Fruit fly (Drosophila melanogaster) whole organism, embryonic: ENCODE data around the gene Acp36DE.

Experiments
- Antp ChIP-seq: fragments of 200-800 bp; sonication (Bioruptor generic); optimal IDR thresholded peaks from 3 replicates; lab custom pipeline; 2016; ENCODE audit warnings: missing biosample characterization, missing genetic modification characterization
- Bgb ChIP-seq: fragments of 200-800 bp; sonication (Bioruptor generic); IDR thresholded peaks from 2 replicates; pipeline ENCODE4 v1.3.6; 2022; ENCODE audit warnings: missing biosample characterization, missing genetic modification characterization; ENCODE audit not compliant: partially characterized antibody
- CG11560 ChIP-seq: fragments of 200-800 bp; sonication (Bioruptor generic); IDR thresholded peaks from 3 replicates; pipeline ENCODE4 v1.3.6; 2022; ENCODE audit warnings: missing biosample characterization, missing genetic modification characterization
- CG12071 ChIP-seq: fragments of 200-800 bp; sonication (Bioruptor generic); optimal IDR thresholded peaks from 3 replicates; lab custom pipeline; 2018; ENCODE audit warnings: missing biosample characterization, mild to moderate bottlenecking, missing genetic modification characterization
- CG13296 ChIP-seq: fragments of 200-800 bp; sonication (Bioruptor generic); optimal IDR thresholded peaks from 3 replicates; lab custom pipeline; 2018; ENCODE audit warnings: missing biosample characterization, mild to moderate bottlenecking, missing genetic modification characterization
- CG13624 ChIP-seq: fragments of 200-800 bp; sonication (Bioruptor generic); optimal IDR thresholded peaks from 2 replicates; lab custom pipeline; 2016; ENCODE audit warnings: missing biosample characterization, missing genetic modification characterization
- CG13894 ChIP-seq: fragments of 200-800 bp; sonication (Bioruptor generic); optimal IDR thresholded peaks from 3 replicates; lab custom pipeline; 2018; ENCODE audit warnings: missing biosample characterization, mild to moderate bottlenecking, missing genetic modification characterization, moderate library complexity
- CG14050 ChIP-seq: fragments of 200-800 bp; sonication (Bioruptor generic); IDR thresholded peaks from 3 replicates; pipeline ENCODE4 v1.3.6; 2022; ENCODE audit warnings: missing biosample characterization, missing genetic modification characterization
- CG15011 ChIP-seq: fragments of 200-800 bp; sonication (Bioruptor generic); optimal IDR thresholded peaks from 3 replicates; lab custom pipeline; 2018; ENCODE audit warnings: missing biosample characterization, mild to moderate bottlenecking, missing genetic modification characterization
- CG18764 ChIP-seq: fragments of 200-800 bp; sonication (Bioruptor generic); optimal IDR thresholded peaks from 3 replicates; lab custom pipeline; 2016; ENCODE audit warnings: missing biosample characterization, missing genetic modification characterization
- CG3281 ChIP-seq: fragments of 200-800 bp; sonication (Bioruptor generic); optimal IDR thresholded peaks from 3 replicates; lab custom pipeline; 2017; ENCODE audit warnings: missing biosample characterization, mild to moderate bottlenecking, missing genetic modification characterization
- CG33557 ChIP-seq: fragments of 200-800 bp; sonication (Bioruptor generic); optimal IDR thresholded peaks from 2 replicates; lab custom pipeline; 2019; ENCODE audit warnings: missing biosample characterization, mild to moderate bottlenecking, missing genetic modification characterization, moderate library complexity
- CG42726 ChIP-seq: fragments of 200-800 bp; sonication (Bioruptor generic); IDR thresholded peaks from 2 replicates; pipeline ENCODE4 v1.3.6; 2022; ENCODE audit warnings: missing biosample characterization, missing genetic modification characterization; ENCODE audit not compliant: partially characterized antibody
- CG6813 ChIP-seq: fragments of 200-800 bp; sonication (Bioruptor generic); optimal IDR thresholded peaks from 2 replicates; lab custom pipeline; 2017; ENCODE audit warnings: missing biosample characterization, missing genetic modification characterization, mild to moderate bottlenecking, moderate library complexity, missing genetic modification reagents
- CG7839 ChIP-seq: fragments of 200-800 bp; sonication (Bioruptor generic); optimal IDR thresholded peaks from 3 replicates; lab custom pipeline; 2018; ENCODE audit warnings: missing biosample characterization, mild to moderate bottlenecking, missing genetic modification characterization, moderate library complexity
- CG8089 ChIP-seq: fragments of 200-800 bp; sonication (Bioruptor generic); optimal IDR thresholded peaks from 3 replicates; lab custom pipeline; 2016; ENCODE audit warnings: missing biosample characterization, missing genetic modification characterization
- CG8924 ChIP-seq: fragments of 200-800 bp; optimal IDR thresholded peaks from 3 replicates; lab custom pipeline; 2019; ENCODE audit warnings: missing biosample characterization, mild to moderate bottlenecking, missing genetic modification characterization, moderate library complexity
- CG9437 ChIP-seq: fragments of 200-800 bp; sonication (Bioruptor generic); optimal IDR thresholded peaks from 2 replicates; lab custom pipeline; 2018; ENCODE audit warnings: missing biosample characterization, mild to moderate bottlenecking, missing genetic modification characterization
- CG9817 ChIP-seq: fragments of 200-800 bp; sonication (Bioruptor generic); optimal IDR thresholded peaks from 2 replicates; lab custom pipeline; 2018; ENCODE audit warnings: missing biosample characterization, mild to moderate bottlenecking, missing genetic modification characterization, moderate library complexity
- D ChIP-seq, 2 experiments: fragments of 200-800 bp in 1 of 2; fragments of >200 bp in 1 of 2; sonication (Bioruptor generic) in 1 of 2; optimal IDR thresholded peaks; 2 replicates in 1 of 2; 3 replicates in 1 of 2; lab custom pipeline; 2017; ENCODE audit warnings: mild to moderate bottlenecking in 1 of 2, missing biosample characterization in 1 of 2, missing genetic modification characterization in 1 of 2, missing genetic modification reagents in 1 of 2
- Dbx ChIP-seq: fragments of 200-800 bp; sonication (Bioruptor generic); IDR thresholded peaks from 3 replicates; pipeline ENCODE4 v1.3.6; 2022; ENCODE audit warnings: missing biosample characterization, missing genetic modification characterization
- GATAe ChIP-seq: fragments of 200-800 bp; sonication (Bioruptor generic); conservative IDR thresholded peaks from 2 replicates; pipeline ENCODE4 v1.3.6; 2022; ENCODE audit warnings: missing biosample characterization, missing genetic modification characterization
- HHEX ChIP-seq: fragments of 200-800 bp; sonication (Bioruptor generic); optimal IDR thresholded peaks from 3 replicates; lab custom pipeline; 2017; ENCODE audit warnings: missing biosample characterization, mild to moderate bottlenecking, missing genetic modification characterization, missing genetic modification reagents
- Hr78 ChIP-seq, 2 experiments: fragments of 200-800 bp in 1 of 2; fragments of >200 bp in 1 of 2; sonication (Bioruptor generic) in 1 of 2; optimal IDR thresholded peaks; 2 replicates each; lab custom pipeline; 2017 to 2019; ENCODE audit warnings: missing biosample characterization in 2 of 2, missing genetic modification characterization in 2 of 2, mild to moderate bottlenecking in 1 of 2, moderate library complexity in 1 of 2
- NFAT ChIP-seq: fragments of 200-800 bp; sonication (Bioruptor generic); IDR thresholded peaks from 2 replicates; pipeline ENCODE4 v1.3.6; 2022; ENCODE audit warnings: missing biosample characterization, missing genetic modification characterization
- Nf-YB ChIP-seq: fragments of 200-800 bp; sonication (Bioruptor generic); optimal IDR thresholded peaks from 3 replicates; lab custom pipeline; 2019; ENCODE audit warnings: missing biosample characterization, mild to moderate bottlenecking, missing genetic modification characterization, moderate library complexity
- Nf-YC ChIP-seq: fragments of 200-800 bp; optimal IDR thresholded peaks from 3 replicates; lab custom pipeline; 2019; ENCODE audit warnings: missing biosample characterization, mild to moderate bottlenecking, missing genetic modification characterization, moderate library complexity
- Ssrp ChIP-seq: fragments of 200-800 bp; sonication (Bioruptor generic); optimal IDR thresholded peaks from 2 replicates; lab custom pipeline; 2018; ENCODE audit warnings: missing biosample characterization, mild to moderate bottlenecking, missing genetic modification characterization, moderate library complexity
- Tbp ChIP-seq: fragments of >200 bp; optimal IDR thresholded peaks from 2 replicates; lab custom pipeline; 2018; ENCODE audit warnings: missing biosample characterization, missing genetic modification characterization
- ash1 ChIP-seq: fragments of 200-800 bp; sonication (Bioruptor generic); optimal IDR thresholded peaks from 2 replicates; lab custom pipeline; 2018; ENCODE audit warnings: missing biosample characterization, mild to moderate bottlenecking, missing genetic modification characterization
- az2 ChIP-seq: fragments of 200-800 bp; sonication (Bioruptor generic); optimal IDR thresholded peaks from 3 replicates; lab custom pipeline; 2016; ENCODE audit warnings: missing biosample characterization, missing genetic modification characterization
- da ChIP-seq: fragments of 200-800 bp; sonication (Bioruptor generic); optimal IDR thresholded peaks from 2 replicates; lab custom pipeline; 2016; ENCODE audit warnings: missing biosample characterization, missing genetic modification characterization
- esg ChIP-seq: fragments of 200-800 bp; sonication (Bioruptor generic); conservative IDR thresholded peaks from 2 replicates; pipeline ENCODE4 v1.3.6; 2022; ENCODE audit warnings: missing biosample characterization, missing genetic modification characterization
- fru ChIP-seq: fragments of >200 bp; optimal IDR thresholded peaks from 2 replicates; lab custom pipeline; 2017
- gce ChIP-seq: fragments of 200-800 bp; sonication (Bioruptor generic); IDR thresholded peaks from 3 replicates; pipeline ENCODE4 v1.3.6; 2022; ENCODE audit warnings: missing biosample characterization, missing genetic modification characterization
- gfzf ChIP-seq: fragments of 200-800 bp; sonication (Bioruptor generic); optimal IDR thresholded peaks from 2 replicates; lab custom pipeline; 2016; ENCODE audit warnings: missing biosample characterization, mild to moderate bottlenecking, missing genetic modification characterization, moderate library complexity
- gro ChIP-seq: fragments of 200-800 bp; sonication (Bioruptor generic); optimal IDR thresholded peaks from 2 replicates; lab custom pipeline; 2016; ENCODE audit warnings: missing biosample characterization, missing genetic modification characterization
- ham ChIP-seq: fragments of 200-800 bp; sonication (Bioruptor generic); IDR thresholded peaks from 2 replicates; pipeline ENCODE4 v1.3.6; 2022; ENCODE audit warnings: missing biosample characterization, missing genetic modification characterization
- hkb ChIP-seq, 2 experiments: fragments of 200-800 bp in 1 of 2; fragments of >200 bp in 1 of 2; sonication (Bioruptor generic) in 1 of 2; IDR thresholded peaks in 1 of 2; optimal IDR thresholded peaks in 1 of 2; 2 replicates each; pipeline versions ENCODE4 v1.3.6 to Lab custom; 2017 to 2022; ENCODE audit warnings: missing biosample characterization in 1 of 2, missing genetic modification characterization in 1 of 2
- jigr1 ChIP-seq: fragments of 200-800 bp; sonication (Bioruptor generic); IDR thresholded peaks from 3 replicates; pipeline ENCODE4 v1.3.6; 2022; ENCODE audit warnings: missing biosample characterization, missing genetic modification characterization
- jumu ChIP-seq: fragments of 200-800 bp; sonication (Bioruptor generic); optimal IDR thresholded peaks from 3 replicates; lab custom pipeline; 2016; ENCODE audit warnings: missing biosample characterization, missing genetic modification characterization
- phol ChIP-seq: fragments of 200-800 bp; sonication (Bioruptor generic); optimal IDR thresholded peaks from 3 replicates; lab custom pipeline; 2018; ENCODE audit warnings: missing biosample characterization, mild to moderate bottlenecking, missing genetic modification characterization, moderate library complexity
- run ChIP-seq: fragments of 200-800 bp; sonication (Bioruptor generic); optimal IDR thresholded peaks from 3 replicates; lab custom pipeline; 2018; ENCODE audit warnings: missing biosample characterization, mild to moderate bottlenecking, missing genetic modification characterization
- schlank ChIP-seq: fragments of 200-800 bp; sonication (Bioruptor generic); optimal IDR thresholded peaks from 2 replicates; lab custom pipeline; 2018; ENCODE audit warnings: missing biosample characterization, mild to moderate bottlenecking, missing genetic modification characterization
- tio ChIP-seq: fragments of 200-800 bp; sonication (Bioruptor generic); optimal IDR thresholded peaks from 2 replicates; lab custom pipeline; 2017; ENCODE audit warnings: missing biosample characterization, missing genetic modification characterization, inconsistent platforms
- vnd ChIP-seq: fragments of 200-800 bp; sonication (Bioruptor generic); IDR thresholded peaks from 3 replicates; pipeline ENCODE4 v1.3.6; 2022; ENCODE audit warnings: missing biosample characterization, missing genetic modification characterization; ENCODE audit not compliant: partially characterized antibody
- zen2 ChIP-seq: fragments of 200-800 bp; sonication (Bioruptor generic); IDR thresholded peaks from 3 replicates; pipeline ENCODE4 v1.3.6; 2022; ENCODE audit warnings: missing biosample characterization, missing genetic modification characterization; ENCODE audit not compliant: partially characterized antibody
- zfh1 ChIP-seq: fragments of 200-800 bp; sonication (Bioruptor generic); IDR thresholded peaks from 3 replicates; pipeline ENCODE4 v1.3.6; 2022; ENCODE audit warnings: missing biosample characterization, missing genetic modification characterization

The Acp36DE gene

DNA sequence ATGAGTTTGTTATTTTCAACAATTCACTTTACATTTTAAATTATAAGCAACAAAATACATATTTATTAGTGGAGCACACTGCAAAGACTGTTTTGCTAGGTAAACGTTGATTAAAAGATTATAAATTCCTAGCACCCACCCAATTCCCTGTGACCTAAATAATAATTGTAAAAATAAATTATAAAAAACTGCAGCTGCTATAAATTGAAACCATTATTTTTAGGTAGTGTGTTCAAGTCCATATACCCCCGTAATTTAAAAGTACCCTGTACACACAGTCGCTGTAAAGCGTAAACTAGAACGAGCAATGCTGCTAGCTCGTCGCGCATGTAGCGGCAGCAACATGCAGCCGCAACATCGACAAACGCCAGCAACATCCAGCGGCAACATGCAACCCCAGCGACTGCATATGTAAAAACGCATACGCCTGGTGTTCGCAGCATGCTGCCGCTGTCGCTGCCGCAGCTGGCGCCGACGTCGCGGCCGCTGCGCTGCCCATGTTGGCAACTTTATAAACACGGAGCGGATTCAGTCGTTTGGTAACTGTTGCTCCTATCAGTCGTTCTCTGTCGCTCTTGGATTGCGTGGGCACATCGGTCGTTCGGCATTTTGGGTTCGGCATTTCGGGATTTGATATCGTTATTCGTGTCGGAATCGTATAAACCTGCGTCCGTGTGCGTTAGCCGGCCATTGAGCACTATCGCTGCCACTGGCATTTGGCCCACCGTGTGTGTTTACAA lies 39.1 kb downstream of the Acp36DE start, which contains the start of gene Fas3 (continued):
- TF ChIP-seq D (optimal IDR thresholded peaks at IDR 0.05; lab: Kevin White, UChicago) (no peak), D (GFP tag; optimal IDR thresholded peaks at IDR 0.05; lab: Kevin White, UChicago) (peak; percentile 37), HHEX (GFP tag; lab: Kevin White, UChicago) (peak; percentile 47), CG6813 (GFP tag; lab: Kevin White, UChicago) (peak; percentile 47), CG8924 (tag; lab: Kevin White, UChicago) (peak; percentile 53), CG13894 (peak; percentile 94), CG15011 (GFP tag; lab: Kevin White, UChicago) (no peak), jigr1 (no peak), jumu (no peak), hkb (optimal IDR thresholded peaks at IDR 0.05; lab: Kevin White, UChicago) (no peak), hkb (GFP tag; IDR thresholded peaks at IDR 0.05; lab: Robert Waterston, UW) (no peak; the same call in 1 of the 2 replicates), vnd (GFP tag; lab: Robert Waterston, UW) (no peak), CG11560 (tag; lab: Robert Waterston, UW) (no peak), Nf-YB (GFP tag; lab: Kevin White, UChicago) (peak; percentile 7), CG18764 (GFP tag; lab: Kevin White, UChicago) (no peak), Nf-YC (tag; lab: Kevin White, UChicago) (peak; percentile 8), zfh1 (GFP tag; lab: Robert Waterston, UW) (0 out of 3 replicates have a peak, but pooled peaks have one; percentile 14), gce (GFP tag; lab: Robert Waterston, UW) (peak; percentile 52; the same call in 1 of the 3 replicates), Ssrp (peak; percentile 1), run (peak; percentile 2), CG3281 (peak; percentile 37), ham (no peak), az2 (GFP tag; lab: Kevin White, UChicago) (no peak), Bgb (GFP tag; lab: Robert Waterston, UW) (peak; percentile 61), CG9817 (tag; lab: Kevin White, UChicago) (no peak), CG7839 (no peak), CG9437 (no peak), CG13624 (GFP tag; lab: Kevin White, UChicago) (peak; percentile 1), gfzf (GFP tag; lab: Kevin White, UChicago) (no peak), Antp (GFP tag; lab: Kevin White, UChicago) (peak; percentile 45), GATAe (GFP tag; lab: Robert Waterston, UW) (no peak), ash1 (peak; percentile 25), esg (GFP tag; lab: Robert Waterston, UW) (no peak), CG33557 (peak; percentile 8), gro (peak; percentile 56), NFAT (GFP tag; lab: Robert Waterston, UW) (no peak), fru (no peak), CG13296 (peak; percentile 45), CG14050 (GFP tag; lab: Robert Waterston, UW) (no peak), Tbp (GFP tag; lab: Kevin White, UChicago) (no peak), CG12071 (GFP tag; lab: Kevin White, UChicago) (no peak), CG42726 (peak; percentile 51; the same call in 1 of the 2 replicates), CG8089 (GFP tag; lab: Kevin White, UChicago) (no peak), da (GFP tag; lab: Kevin White, UChicago) (no peak), zen2 (GFP tag; lab: Robert Waterston, UW) (peak; percentile 31; the same call in 1 of the 3 replicates), Dbx (GFP tag; lab: Robert Waterston, UW) (peak; percentile 56; the same call in 2 of the 3 replicates), tio (no peak), phol (tag; lab: Kevin White, UChicago) (peak; percentile 9), schlank (tag; lab: Kevin White, UChicago) (peak; percentile 25), Hr78 (GFP tag; optimal IDR thresholded peaks at IDR 0.05; lab: Kevin White, UChicago) (peak in 1 of 2 experiments; percentile 20)
